Worm (Caenorhabditis elegans) whole organism, early embryonic: Measurements from ENCODE around the gene T13A10.64.

ENCODE experiments used
- B0310.2 ChIP-seq: sonication (generic microtip); optimal IDR thresholded peaks from 2 replicates; lab custom pipeline; 2016; ENCODE audit warnings: mild to moderate bottlenecking, missing genetic modification characterization, missing compliant biosample characterization
- aly-1 ChIP-seq: sonication (generic microtip); optimal IDR thresholded peaks from 2 replicates; lab custom pipeline; 2016; ENCODE audit warnings: missing genetic modification characterization, missing compliant biosample characterization
- ama-1 ChIP-seq: fragments of 150-350 bp; optimal IDR thresholded peaks from 2 replicates; lab custom pipeline; 2014
- ceh-36 ChIP-seq: sonication (generic microtip); optimal IDR thresholded peaks from 2 replicates; lab custom pipeline; 2016; ENCODE audit warnings: missing genetic modification characterization, inconsistent platforms, missing compliant biosample characterization
- hmbx-1 ChIP-seq: sonication (generic microtip); optimal IDR thresholded peaks from 2 replicates; lab custom pipeline; 2016; ENCODE audit warnings: mild to moderate bottlenecking, missing genetic modification characterization, missing compliant biosample characterization
- hnd-1 ChIP-seq: sonication (generic microtip); optimal IDR thresholded peaks from 2 replicates; lab custom pipeline; 2016; ENCODE audit warnings: missing genetic modification characterization, missing compliant biosample characterization
- pes-1 ChIP-seq: fragments of 200-800 bp; sonication (Bioruptor generic); IDR thresholded peaks from 2 replicates; pipeline ENCODE4 v1.3.6; 2022; ENCODE audit warnings: missing genetic modification reagents, missing genetic modification characterization, missing compliant biosample characterization
- sea-1 ChIP-seq: fragments of 200-800 bp; sonication (Bioruptor generic); conservative IDR thresholded peaks from 2 replicates; pipeline ENCODE4 v1.3.6; 2022; ENCODE audit warnings: missing genetic modification characterization, missing compliant biosample characterization
- tbx-11 ChIP-seq: fragments of 200-800 bp; sonication (Bioruptor generic); IDR thresholded peaks from 2 replicates; pipeline ENCODE4 v1.3.6; 2022; ENCODE audit warnings: missing genetic modification characterization, missing compliant biosample characterization
- tbx-37 ChIP-seq: fragments of 200-800 bp; sonication (Bioruptor generic); conservative IDR thresholded peaks from 2 replicates; pipeline ENCODE4 v1.3.6; 2022; ENCODE audit warnings: missing genetic modification reagents, missing genetic modification characterization, missing compliant biosample characterization
- tra-4 ChIP-seq: sonication (generic microtip); optimal IDR thresholded peaks from 2 replicates; lab custom pipeline; 2017; ENCODE audit warnings: missing genetic modification characterization, missing compliant biosample characterization

ce11 chrIV:6269346-6269745, 14.6 kb downstream of the T13A10.64 start, which contains the start of gene srv-30:
- no peak for TF ChIP-seq hmbx-1 (tag; lab: Kevin White, UChicago)
- TF ChIP-seq pes-1 (GFP tag; lab: Robert Waterston, UW) = no peak
- TF ChIP-seq B0310.2 (tag; lab: Kevin White, UChicago) = no peak
- TF ChIP-seq sea-1 (GFP tag; lab: Robert Waterston, UW) = no peak
- TF ChIP-seq hnd-1 (tag; lab: Kevin White, UChicago) = no peak
- TF ChIP-seq tbx-11 (GFP tag; lab: Robert Waterston, UW) = no peak
- no peak for TF ChIP-seq aly-1 (tag; lab: Kevin White, UChicago)
- no peak for TF ChIP-seq tbx-37 (GFP tag; lab: Robert Waterston, UW)
- TF ChIP-seq ceh-36 (tag; lab: Kevin White, UChicago) = no peak
- no peak for TF ChIP-seq tra-4
- no peak for TF ChIP-seq ama-1 (lab: Kevin White, UChicago)
